Fruit fly (Drosophila melanogaster) whole organism, embryonic: Measurements from ENCODE around the gene Rchy1.

Experiments used
- Abd-B ChIP-seq: fragments of 200-800 bp; sonication (Bioruptor generic); optimal IDR thresholded peaks from 2 replicates; lab custom pipeline; 2018; ENCODE audit warnings: missing biosample characterization, mild to moderate bottlenecking, missing genetic modification characterization, moderate library complexity
- Atf-2 ChIP-seq: fragments of 200-800 bp; sonication (Bioruptor generic); optimal IDR thresholded peaks from 2 replicates; lab custom pipeline; 2016; ENCODE audit warnings: missing biosample characterization, missing genetic modification characterization
- Bdp1 ChIP-seq: fragments of 200-800 bp; sonication (Bioruptor generic); optimal IDR thresholded peaks from 3 replicates; lab custom pipeline; 2016; ENCODE audit warnings: missing biosample characterization, missing genetic modification characterization
- CG10147 ChIP-seq: fragments of 200-800 bp; sonication (Bioruptor generic); optimal IDR thresholded peaks from 2 replicates; lab custom pipeline; 2019; ENCODE audit warnings: missing biosample characterization, mild to moderate bottlenecking, missing genetic modification characterization, moderate library complexity
- CG10366 ChIP-seq: fragments of 200-800 bp; sonication (Bioruptor generic); IDR thresholded peaks from 2 replicates; pipeline ENCODE4 v1.3.6; 2022; ENCODE audit warnings: missing biosample characterization, missing genetic modification characterization
- CG11456 ChIP-seq: fragments of 200-800 bp; sonication (Bioruptor generic); IDR thresholded peaks from 3 replicates; pipeline ENCODE4 v1.3.6; 2022; ENCODE audit warnings: missing biosample characterization, missing genetic modification characterization
- CG11696 ChIP-seq: fragments of 200-800 bp; sonication (Bioruptor generic); IDR thresholded peaks from 2 replicates; pipeline ENCODE4 v1.3.6; 2022; ENCODE audit warnings: missing biosample characterization, missing genetic modification characterization
- CG1529 ChIP-seq: fragments of 200-800 bp; sonication (Bioruptor generic); optimal IDR thresholded peaks from 3 replicates; lab custom pipeline; 2018; ENCODE audit warnings: missing biosample characterization, missing genetic modification characterization
- CG15601 ChIP-seq: fragments of 200-800 bp; sonication (Bioruptor generic); optimal IDR thresholded peaks from 3 replicates; lab custom pipeline; 2019; ENCODE audit warnings: missing biosample characterization, mild to moderate bottlenecking, missing genetic modification characterization, moderate library complexity
- CG1603 ChIP-seq: fragments of 200-800 bp; sonication (Bioruptor generic); optimal IDR thresholded peaks from 2 replicates; lab custom pipeline; 2019; ENCODE audit warnings: missing biosample characterization, mild to moderate bottlenecking, missing genetic modification characterization, moderate library complexity
- CG17829 ChIP-seq: fragments of 200-800 bp; optimal IDR thresholded peaks from 2 replicates; lab custom pipeline; 2019; ENCODE audit warnings: missing biosample characterization, mild to moderate bottlenecking, missing genetic modification characterization, moderate library complexity
- CG2116 ChIP-seq: fragments of 200-800 bp; sonication (Bioruptor generic); optimal IDR thresholded peaks from 3 replicates; lab custom pipeline; 2018; ENCODE audit warnings: missing biosample characterization, mild to moderate bottlenecking, missing genetic modification characterization
- CG2199 ChIP-seq: fragments of 200-800 bp; sonication (Bioruptor generic); IDR thresholded peaks from 3 replicates; pipeline ENCODE4 v1.3.6; 2022; ENCODE audit warnings: missing biosample characterization, missing genetic modification characterization
- CG3995 ChIP-seq: fragments of 200-800 bp; sonication (Bioruptor generic); optimal IDR thresholded peaks from 3 replicates; lab custom pipeline; 2016; ENCODE audit warnings: missing biosample characterization, missing genetic modification characterization
- CG43689 ChIP-seq: fragments of 200-800 bp; sonication (Bioruptor generic); IDR thresholded peaks from 2 replicates; pipeline ENCODE4 v1.3.6; 2022; ENCODE audit warnings: missing biosample characterization, missing genetic modification characterization
- CG4617 ChIP-seq: fragments of 200-800 bp; sonication (Bioruptor generic); optimal IDR thresholded peaks from 3 replicates; lab custom pipeline; 2016; ENCODE audit warnings: missing biosample characterization, missing genetic modification characterization, borderline replicate concordance
- CG7786 ChIP-seq: fragments of 200-800 bp; sonication (Bioruptor generic); optimal IDR thresholded peaks from 2 replicates; lab custom pipeline; 2016; ENCODE audit warnings: missing biosample characterization, missing genetic modification characterization
- CG8281 ChIP-seq: fragments of 200-800 bp; sonication (Bioruptor generic); optimal IDR thresholded peaks from 2 replicates; lab custom pipeline; 2018; ENCODE audit warnings: missing biosample characterization, mild to moderate bottlenecking, missing genetic modification characterization, moderate library complexity
- CG9797 ChIP-seq: fragments of 200-800 bp; sonication (Bioruptor generic); optimal IDR thresholded peaks from 3 replicates; lab custom pipeline; 2018; ENCODE audit warnings: missing biosample characterization, mild to moderate bottlenecking, missing genetic modification characterization
- Camta ChIP-seq: fragments of 200-800 bp; sonication (Bioruptor generic); optimal IDR thresholded peaks from 2 replicates; lab custom pipeline; 2016; ENCODE audit warnings: missing biosample characterization, missing genetic modification characterization
- D19B ChIP-seq: fragments of 200-800 bp; sonication (Bioruptor generic); optimal IDR thresholded peaks from 2 replicates; lab custom pipeline; 2017; ENCODE audit warnings: missing biosample characterization, mild to moderate bottlenecking, missing genetic modification characterization
- Ets97D ChIP-seq: fragments of 200-800 bp; sonication (Bioruptor generic); optimal IDR thresholded peaks from 3 replicates; lab custom pipeline; 2016; ENCODE audit warnings: missing biosample characterization, missing genetic modification characterization
- HLH3B ChIP-seq: fragments of 200-800 bp; sonication (Bioruptor generic); IDR thresholded peaks from 2 replicates; pipeline ENCODE4 v1.3.6; 2022; ENCODE audit warnings: missing biosample characterization, missing genetic modification characterization
- HLHmδ ChIP-seq: fragments of 200-800 bp; sonication (Bioruptor generic); optimal IDR thresholded peaks from 2 replicates; lab custom pipeline; 2018; ENCODE audit warnings: missing biosample characterization, mild to moderate bottlenecking, missing genetic modification characterization, moderate library complexity
- MBD-R2 ChIP-seq: fragments of 200-800 bp; sonication (Bioruptor generic); IDR thresholded peaks from 2 replicates; pipeline ENCODE4 v1.3.6; 2022; ENCODE audit warnings: missing biosample characterization, missing genetic modification characterization
- NC2β ChIP-seq: fragments of 200-800 bp; sonication (Bioruptor generic); optimal IDR thresholded peaks from 2 replicates; lab custom pipeline; 2016; ENCODE audit warnings: missing biosample characterization, missing genetic modification characterization
- Opbp ChIP-seq: fragments of 200-800 bp; sonication (Bioruptor generic); IDR thresholded peaks from 3 replicates; pipeline ENCODE4 v1.3.6; 2022; ENCODE audit warnings: missing biosample characterization, missing genetic modification characterization; ENCODE audit not compliant: partially characterized antibody
- Side ChIP-seq: fragments of 200-800 bp; sonication (Bioruptor generic); optimal IDR thresholded peaks from 2 replicates; lab custom pipeline; 2016; ENCODE audit warnings: missing biosample characterization, missing genetic modification characterization
- Sry-β ChIP-seq: fragments of 200-800 bp; sonication (Bioruptor generic); optimal IDR thresholded peaks from 2 replicates; lab custom pipeline; 2018; ENCODE audit warnings: missing biosample characterization, mild to moderate bottlenecking, missing genetic modification characterization, moderate library complexity
- Tbp ChIP-seq: fragments of >200 bp; optimal IDR thresholded peaks from 2 replicates; lab custom pipeline; 2018; ENCODE audit warnings: missing biosample characterization, missing genetic modification characterization
- abd-A ChIP-seq: fragments of 200-800 bp; sonication (Bioruptor generic); optimal IDR thresholded peaks from 3 replicates; lab custom pipeline; 2019; ENCODE audit warnings: missing biosample characterization, mild to moderate bottlenecking, missing genetic modification characterization, moderate library complexity
- bsh ChIP-seq, 2 experiments: fragments of 200-800 bp; sonication (Bioruptor generic); optimal IDR thresholded peaks; 2 replicates each; lab custom pipeline; 2017 to 2018; ENCODE audit warnings: mild to moderate bottlenecking in 2 of 2, missing biosample characterization in 2 of 2, missing genetic modification characterization in 2 of 2, moderate library complexity in 1 of 2
- cas ChIP-seq: fragments of 200-800 bp; sonication (Bioruptor generic); IDR thresholded peaks from 2 replicates; pipeline ENCODE4 v1.3.6; 2022; ENCODE audit warnings: missing biosample characterization, missing genetic modification characterization
- exex ChIP-seq: fragments of 200-800 bp; sonication (Bioruptor generic); optimal IDR thresholded peaks from 4 replicates; lab custom pipeline; 2018; ENCODE audit warnings: missing biosample characterization, mild to moderate bottlenecking, missing genetic modification characterization, moderate library complexity
- fd3F ChIP-seq: fragments of 200-800 bp; sonication (Bioruptor generic); optimal IDR thresholded peaks from 2 replicates; lab custom pipeline; 2018; ENCODE audit warnings: missing biosample characterization, mild to moderate bottlenecking, missing genetic modification characterization, moderate library complexity
- fu2 ChIP-seq: fragments of 200-800 bp; sonication (Bioruptor generic); optimal IDR thresholded peaks from 2 replicates; lab custom pipeline; 2016; ENCODE audit warnings: missing biosample characterization, missing genetic modification characterization
- grn ChIP-seq: fragments of 200-800 bp; sonication (Bioruptor generic); optimal IDR thresholded peaks from 3 replicates; lab custom pipeline; 2017; ENCODE audit warnings: missing biosample characterization, missing genetic modification characterization
- gsb-n ChIP-seq: fragments of 200-800 bp; sonication (Bioruptor generic); optimal IDR thresholded peaks from 3 replicates; lab custom pipeline; 2018; ENCODE audit warnings: missing biosample characterization, mild to moderate bottlenecking, missing genetic modification characterization
- ham ChIP-seq: fragments of 200-800 bp; sonication (Bioruptor generic); IDR thresholded peaks from 2 replicates; pipeline ENCODE4 v1.3.6; 2022; ENCODE audit warnings: missing biosample characterization, missing genetic modification characterization
- jumu ChIP-seq: fragments of 200-800 bp; sonication (Bioruptor generic); optimal IDR thresholded peaks from 3 replicates; lab custom pipeline; 2016; ENCODE audit warnings: missing biosample characterization, missing genetic modification characterization
- lilli ChIP-seq: fragments of 200-800 bp; sonication (Bioruptor generic); optimal IDR thresholded peaks from 3 replicates; lab custom pipeline; 2016; ENCODE audit warnings: missing biosample characterization, missing genetic modification characterization
- peb ChIP-seq: fragments of 200-800 bp; sonication (Bioruptor generic); IDR thresholded peaks from 2 replicates; pipeline ENCODE4 v1.3.6; 2022; ENCODE audit warnings: missing biosample characterization, missing genetic modification characterization
- pita ChIP-seq: fragments of 200-800 bp; sonication (Bioruptor generic); optimal IDR thresholded peaks from 2 replicates; lab custom pipeline; 2017; ENCODE audit warnings: missing biosample characterization, mild to moderate bottlenecking, missing genetic modification characterization
- slbo ChIP-seq: fragments of 200-800 bp; sonication (Bioruptor generic); IDR thresholded peaks from 2 replicates; pipeline ENCODE4 v1.3.6; 2022; ENCODE audit warnings: missing biosample characterization, missing genetic modification characterization
- stwl ChIP-seq: fragments of 200-800 bp; sonication (Bioruptor generic); optimal IDR thresholded peaks from 3 replicates; lab custom pipeline; 2018; ENCODE audit warnings: missing biosample characterization, mild to moderate bottlenecking, missing genetic modification characterization, moderate library complexity
- tup ChIP-seq: fragments of 200-800 bp; sonication (Bioruptor generic); optimal IDR thresholded peaks from 2 replicates; lab custom pipeline; 2016; ENCODE audit warnings: missing biosample characterization, mild to moderate bottlenecking, missing genetic modification characterization, moderate library complexity

The Rchy1 gene

dm6 chr2L:6490783-6491249, 25.3 kb upstream of the Rchy1 start, which contains the start of the genes Phf5a and CG31638 (continued):
- TF ChIP-seq exex (tag; lab: Kevin White, UChicago): peak; percentile 82
- TF ChIP-seq Atf-2 (GFP tag; lab: Kevin White, UChicago): no peak
- peak; percentile 85 for TF ChIP-seq CG1529 (GFP tag; lab: Kevin White, UChicago)
- TF ChIP-seq abd-A (tag; lab: Kevin White, UChicago): no peak
- no peak for TF ChIP-seq grn
- peak; percentile 84 for TF ChIP-seq D19B (GFP tag; lab: Kevin White, UChicago)
- TF ChIP-seq CG2199 (GFP tag; lab: Robert Waterston, UW): peak; percentile 96
- TF ChIP-seq CG4617 (GFP tag; lab: Kevin White, UChicago): peak; percentile 97
- no peak for TF ChIP-seq tup
- 0 out of 3 replicates have a peak, but pooled peaks have one; percentile 59 for TF ChIP-seq CG11456 (GFP tag; lab: Robert Waterston, UW)
- TF ChIP-seq HLH3B (GFP tag; lab: Robert Waterston, UW): peak; percentile 91
- TF ChIP-seq CG7786 (GFP tag; lab: Kevin White, UChicago): peak; percentile 82
- no peak for TF ChIP-seq pita (GFP tag; lab: Kevin White, UChicago)
- peak; percentile 60 for TF ChIP-seq NC2β (GFP tag; lab: Kevin White, UChicago)
- no peak for TF ChIP-seq HLHmδ (GFP tag; lab: Kevin White, UChicago)
- TF ChIP-seq Bdp1 (GFP tag; lab: Kevin White, UChicago): peak; percentile 85
- peak; percentile 35 for TF ChIP-seq Ets97D
- peak; percentile 96 for TF ChIP-seq slbo (GFP tag; lab: Robert Waterston, UW)
- peak; percentile 98 for TF ChIP-seq CG17829 (tag; lab: Kevin White, UChicago)
- TF ChIP-seq Sry-β: peak; percentile 65
- TF ChIP-seq lilli (GFP tag; lab: Kevin White, UChicago): peak; percentile 95
- TF ChIP-seq cas (GFP tag; lab: Robert Waterston, UW): peak; percentile 95
- peak; percentile 84 for TF ChIP-seq CG8281 (tag; lab: Kevin White, UChicago)
- peak; percentile 50 to 68 for TF ChIP-seq bsh (GFP tag; optimal IDR thresholded peaks at IDR 0.05; lab: Kevin White, UChicago)
- no peak for TF ChIP-seq Tbp (GFP tag; lab: Kevin White, UChicago)
- peak; percentile 90 for TF ChIP-seq CG11696
- peak; percentile 68 for TF ChIP-seq CG15601 (tag; lab: Kevin White, UChicago)
- peak; percentile 90 for TF ChIP-seq MBD-R2
- TF ChIP-seq CG43689 (GFP tag; lab: Robert Waterston, UW): peak; percentile 92
- peak; percentile 43 for TF ChIP-seq CG10366 (GFP tag; lab: Robert Waterston, UW)
- TF ChIP-seq Opbp (GFP tag; lab: Robert Waterston, UW): peak; percentile 17; the same call in 1 of the 3 replicates
- TF ChIP-seq Camta: peak; percentile 40
- TF ChIP-seq CG9797: peak; percentile 86
- peak; percentile 90 for TF ChIP-seq gsb-n (tag; lab: Kevin White, UChicago)
- peak; percentile 85 for TF ChIP-seq jumu (GFP tag; lab: Kevin White, UChicago)
- TF ChIP-seq CG1603 (tag; lab: Kevin White, UChicago): peak; percentile 44
- TF ChIP-seq CG3995 (GFP tag; lab: Kevin White, UChicago): peak; percentile 56
- peak; percentile 34 for TF ChIP-seq Side (GFP tag; lab: Kevin White, UChicago)
- peak; percentile 99 for TF ChIP-seq stwl (tag; lab: Kevin White, UChicago)
- peak; percentile 59 for TF ChIP-seq fd3F (GFP tag; lab: Kevin White, UChicago)
- TF ChIP-seq Abd-B: peak; percentile 91
- TF ChIP-seq ham (GFP tag; lab: Robert Waterston, UW): peak; percentile 81
- peak; percentile 76 for TF ChIP-seq fu2 (GFP tag; lab: Kevin White, UChicago)
- peak; percentile 78 for TF ChIP-seq CG2116 (GFP tag; lab: Kevin White, UChicago)
- peak; percentile 94 for TF ChIP-seq peb (GFP tag; lab: Robert Waterston, UW)
- TF ChIP-seq CG10147 (GFP tag; lab: Kevin White, UChicago): peak; percentile 52
